Fruit fly (Drosophila melanogaster) whole organism, embryonic: ENCODE data around the gene Aatf.

Experiments
- Abd-B ChIP-seq: fragments of 200-800 bp; sonication (Bioruptor generic); optimal IDR thresholded peaks from 2 replicates; lab custom pipeline; 2018; ENCODE audit warnings: missing biosample characterization, mild to moderate bottlenecking, missing genetic modification characterization, moderate library complexity
- Bteb2 ChIP-seq: fragments of 200-800 bp; sonication (Bioruptor generic); optimal IDR thresholded peaks from 2 replicates; lab custom pipeline; 2016; ENCODE audit warnings: missing biosample characterization, missing genetic modification characterization
- CG10209 ChIP-seq: fragments of 200-800 bp; sonication (Bioruptor generic); optimal IDR thresholded peaks from 3 replicates; lab custom pipeline; 2017; ENCODE audit warnings: missing biosample characterization, mild to moderate bottlenecking, missing genetic modification characterization, missing genetic modification reagents
- CG10321 ChIP-seq: fragments of 200-800 bp; sonication (Bioruptor generic); IDR thresholded peaks from 2 replicates; pipeline ENCODE4 v1.3.6; 2022; ENCODE audit warnings: missing biosample characterization, missing genetic modification characterization
- CG10654 ChIP-seq: fragments of 200-800 bp; sonication (Bioruptor generic); optimal IDR thresholded peaks from 2 replicates; lab custom pipeline; 2016; ENCODE audit warnings: missing biosample characterization, missing genetic modification characterization
- CG11398 ChIP-seq: fragments of 200-800 bp; sonication (Bioruptor generic); optimal IDR thresholded peaks from 2 replicates; lab custom pipeline; 2016; ENCODE audit warnings: missing biosample characterization, missing genetic modification characterization
- CG13296 ChIP-seq: fragments of 200-800 bp; sonication (Bioruptor generic); optimal IDR thresholded peaks from 3 replicates; lab custom pipeline; 2018; ENCODE audit warnings: missing biosample characterization, mild to moderate bottlenecking, missing genetic modification characterization
- CG14860 ChIP-seq: fragments of 200-800 bp; sonication (Bioruptor generic); IDR thresholded peaks from 3 replicates; pipeline ENCODE4 v1.3.6; 2022; ENCODE audit warnings: missing biosample characterization, missing genetic modification characterization; ENCODE audit not compliant: partially characterized antibody
- CG15269 ChIP-seq: fragments of 200-800 bp; sonication (Bioruptor generic); optimal IDR thresholded peaks from 2 replicates; lab custom pipeline; 2018; ENCODE audit warnings: missing biosample characterization, mild to moderate bottlenecking, missing genetic modification characterization, moderate library complexity
- CG16863 ChIP-seq: fragments of 200-800 bp; sonication (Bioruptor generic); optimal IDR thresholded peaks from 3 replicates; lab custom pipeline; 2016; ENCODE audit warnings: missing biosample characterization, missing genetic modification characterization
- CG17912 ChIP-seq: fragments of 200-800 bp; sonication (Bioruptor generic); optimal IDR thresholded peaks from 2 replicates; lab custom pipeline; 2018; ENCODE audit warnings: missing biosample characterization, mild to moderate bottlenecking, missing genetic modification characterization
- CG3847 ChIP-seq: fragments of 200-800 bp; sonication (Bioruptor generic); IDR thresholded peaks from 2 replicates; pipeline ENCODE4 v1.3.6; 2022; ENCODE audit warnings: missing biosample characterization, missing genetic modification characterization
- CG3995 ChIP-seq: fragments of 200-800 bp; sonication (Bioruptor generic); optimal IDR thresholded peaks from 3 replicates; lab custom pipeline; 2016; ENCODE audit warnings: missing biosample characterization, missing genetic modification characterization
- CG5180 ChIP-seq: fragments of 200-800 bp; sonication (Bioruptor generic); optimal IDR thresholded peaks from 3 replicates; lab custom pipeline; 2017; ENCODE audit warnings: missing biosample characterization, missing genetic modification characterization, mild to moderate bottlenecking, moderate library complexity, missing genetic modification reagents
- CG6765 ChIP-seq: fragments of 200-800 bp; sonication (Bioruptor generic); optimal IDR thresholded peaks from 3 replicates; lab custom pipeline; 2017; ENCODE audit warnings: missing biosample characterization, mild to moderate bottlenecking, missing genetic modification characterization
- CG7556 ChIP-seq: fragments of 200-800 bp; sonication (Bioruptor generic); optimal IDR thresholded peaks from 2 replicates; lab custom pipeline; 2017; ENCODE audit warnings: missing biosample characterization, mild to moderate bottlenecking, missing genetic modification characterization
- CG7963 ChIP-seq: fragments of 200-800 bp; sonication (Bioruptor generic); IDR thresholded peaks from 3 replicates; pipeline ENCODE4 v1.3.6; 2022; ENCODE audit warnings: missing biosample characterization, missing genetic modification characterization; ENCODE audit not compliant: partially characterized antibody
- Deaf1 ChIP-seq: fragments of 200-800 bp; optimal IDR thresholded peaks from 3 replicates; lab custom pipeline; 2019; ENCODE audit warnings: missing biosample characterization, mild to moderate bottlenecking, missing genetic modification characterization, moderate library complexity
- Dref ChIP-seq: fragments of 200-800 bp; sonication (Bioruptor generic); IDR thresholded peaks from 2 replicates; pipeline ENCODE4 v1.3.6; 2022; ENCODE audit warnings: missing biosample characterization, missing genetic modification characterization
- Fer3 ChIP-seq: fragments of 200-800 bp; sonication (Bioruptor generic); optimal IDR thresholded peaks from 2 replicates; lab custom pipeline; 2018; ENCODE audit warnings: missing biosample characterization, mild to moderate bottlenecking, missing genetic modification characterization, moderate library complexity
- HLH3B ChIP-seq: fragments of 200-800 bp; sonication (Bioruptor generic); IDR thresholded peaks from 2 replicates; pipeline ENCODE4 v1.3.6; 2022; ENCODE audit warnings: missing biosample characterization, missing genetic modification characterization
- Hsf ChIP-seq: fragments of 200-800 bp; sonication (Bioruptor generic); optimal IDR thresholded peaks from 3 replicates; lab custom pipeline; 2016; ENCODE audit warnings: missing biosample characterization, missing genetic modification characterization
- NK7.1 ChIP-seq: fragments of 200-800 bp; sonication (Bioruptor generic); optimal IDR thresholded peaks from 3 replicates; lab custom pipeline; 2016; ENCODE audit warnings: missing biosample characterization, missing genetic modification characterization
- Pdp1 ChIP-seq, 2 experiments: fragments of 200-800 bp; sonication (Bioruptor generic); optimal IDR thresholded peaks; 3 replicates each; lab custom pipeline; 2016; ENCODE audit warnings: missing biosample characterization in 2 of 2, missing genetic modification characterization in 2 of 2, mild to moderate bottlenecking in 1 of 2, moderate library complexity in 1 of 2
- Sin3A ChIP-seq: fragments of >200 bp; optimal IDR thresholded peaks from 2 replicates; lab custom pipeline; 2018
- Sry-δ ChIP-seq: fragments of 200-800 bp; sonication (Bioruptor generic); optimal IDR thresholded peaks from 2 replicates; lab custom pipeline; 2016; ENCODE audit warnings: missing biosample characterization, missing genetic modification characterization
- TFAM ChIP-seq: fragments of 200-800 bp; sonication (Bioruptor generic); optimal IDR thresholded peaks from 2 replicates; lab custom pipeline; 2017; ENCODE audit warnings: missing biosample characterization, missing genetic modification characterization, inconsistent platforms
- Taf1 ChIP-seq: fragments of 200-800 bp; sonication (Bioruptor generic); IDR thresholded peaks from 2 replicates; pipeline ENCODE4 v1.3.6; 2022; ENCODE audit warnings: missing biosample characterization, missing genetic modification characterization
- ac ChIP-seq: fragments of 200-800 bp; sonication (Bioruptor generic); optimal IDR thresholded peaks from 3 replicates; lab custom pipeline; 2017; ENCODE audit warnings: missing biosample characterization, mild to moderate bottlenecking, missing genetic modification characterization
- bigmax ChIP-seq: fragments of 200-800 bp; sonication (Bioruptor generic); optimal IDR thresholded peaks from 2 replicates; lab custom pipeline; 2018; ENCODE audit warnings: missing biosample characterization, mild to moderate bottlenecking, missing genetic modification characterization
- corto ChIP-seq: fragments of 200-800 bp; sonication (Bioruptor generic); optimal IDR thresholded peaks from 2 replicates; lab custom pipeline; 2016; ENCODE audit warnings: missing biosample characterization, mild to moderate bottlenecking, missing genetic modification characterization, moderate library complexity
- crp ChIP-seq, 2 experiments: fragments of 200-800 bp; sonication (Bioruptor generic); optimal IDR thresholded peaks; 2 replicates in 1 of 2; 3 replicates in 1 of 2; lab custom pipeline; 2017; ENCODE audit warnings: missing biosample characterization in 2 of 2, missing genetic modification characterization in 2 of 2, mild to moderate bottlenecking in 1 of 2, moderate library complexity in 1 of 2
- dati ChIP-seq: fragments of 200-800 bp; sonication (Bioruptor generic); IDR thresholded peaks from 2 replicates; pipeline ENCODE4 v1.3.6; 2022; ENCODE audit warnings: missing biosample characterization, missing genetic modification characterization
- fd96Cb ChIP-seq: fragments of 200-800 bp; sonication (Bioruptor generic); optimal IDR thresholded peaks from 2 replicates; lab custom pipeline; 2018; ENCODE audit warnings: missing biosample characterization, mild to moderate bottlenecking, missing genetic modification characterization, moderate library complexity
- gem ChIP-seq: fragments of 200-800 bp; sonication (Bioruptor generic); optimal IDR thresholded peaks from 2 replicates; lab custom pipeline; 2019; ENCODE audit warnings: missing biosample characterization, mild to moderate bottlenecking, missing genetic modification characterization, moderate library complexity
- grn ChIP-seq: fragments of 200-800 bp; sonication (Bioruptor generic); optimal IDR thresholded peaks from 3 replicates; lab custom pipeline; 2017; ENCODE audit warnings: missing biosample characterization, missing genetic modification characterization
- jumu ChIP-seq: fragments of 200-800 bp; sonication (Bioruptor generic); optimal IDR thresholded peaks from 3 replicates; lab custom pipeline; 2016; ENCODE audit warnings: missing biosample characterization, missing genetic modification characterization
- nerfin-2 ChIP-seq: fragments of 200-800 bp; sonication (Bioruptor generic); IDR thresholded peaks from 2 replicates; pipeline ENCODE4 v1.3.6; 2022; ENCODE audit warnings: missing biosample characterization, missing genetic modification characterization; ENCODE audit not compliant: partially characterized antibody
- p53 ChIP-seq: fragments of 200-800 bp; sonication (Bioruptor generic); optimal IDR thresholded peaks from 2 replicates; lab custom pipeline; 2016; ENCODE audit warnings: missing biosample characterization, missing genetic modification characterization
- pfk ChIP-seq: fragments of 200-800 bp; sonication (Bioruptor generic); optimal IDR thresholded peaks from 2 replicates; lab custom pipeline; 2018; ENCODE audit warnings: missing biosample characterization, mild to moderate bottlenecking, missing genetic modification characterization, moderate library complexity
- repo ChIP-seq: fragments of 200-800 bp; sonication (Bioruptor generic); optimal IDR thresholded peaks from 2 replicates; lab custom pipeline; 2016; ENCODE audit warnings: missing biosample characterization, missing genetic modification characterization
- rib ChIP-seq: fragments of 200-800 bp; sonication (Bioruptor generic); IDR thresholded peaks from 2 replicates; pipeline ENCODE4 v1.3.6; 2022; ENCODE audit warnings: missing biosample characterization, missing genetic modification characterization
- sim ChIP-seq: fragments of 200-800 bp; sonication (Bioruptor generic); IDR thresholded peaks from 2 replicates; pipeline ENCODE4 v1.3.6; 2022; ENCODE audit warnings: missing biosample characterization, missing genetic modification characterization
- slp2 ChIP-seq: fragments of 200-800 bp; sonication (Bioruptor generic); optimal IDR thresholded peaks from 2 replicates; lab custom pipeline; 2016; ENCODE audit warnings: missing biosample characterization, missing genetic modification characterization
- tll ChIP-seq, 2 experiments: fragments of 200-800 bp in 1 of 2; fragments of >200 bp in 1 of 2; sonication (Bioruptor generic) in 1 of 2; optimal IDR thresholded peaks; 2 replicates each; lab custom pipeline; 2017 to 2019; ENCODE audit warnings: missing biosample characterization in 2 of 2, missing genetic modification characterization in 2 of 2, mild to moderate bottlenecking in 1 of 2, moderate library complexity in 1 of 2
- ttk ChIP-seq: fragments of 200-800 bp; sonication (Bioruptor generic); IDR thresholded peaks from 2 replicates; pipeline ENCODE4 v2.1.2; 2022; ENCODE audit warnings: missing biosample characterization, missing genetic modification characterization
- unpg ChIP-seq: fragments of 200-800 bp; sonication (Bioruptor generic); optimal IDR thresholded peaks from 3 replicates; lab custom pipeline; 2018; ENCODE audit warnings: missing biosample characterization, mild to moderate bottlenecking, missing genetic modification characterization, moderate library complexity
- vfl ChIP-seq: fragments of 200-800 bp; sonication (Bioruptor generic); optimal IDR thresholded peaks from 2 replicates; lab custom pipeline; 2016; ENCODE audit warnings: missing biosample characterization, missing genetic modification characterization
- zf30C ChIP-seq: fragments of 200-800 bp; sonication (Bioruptor generic); optimal IDR thresholded peaks from 3 replicates; lab custom pipeline; 2018; ENCODE audit warnings: missing biosample characterization, mild to moderate bottlenecking, missing genetic modification characterization
- zfh2 ChIP-seq: fragments of 200-800 bp; sonication (Bioruptor generic); optimal IDR thresholded peaks from 2 replicates; lab custom pipeline; 2016; ENCODE audit warnings: missing biosample characterization, missing genetic modification characterization

Gene Aatf

dm6 chr2L:6708997-6709662 is 8.3 kb upstream of the Aatf start, which contains the start of gene Tsp (continued):
- no peak for TF ChIP-seq Sry-δ (GFP tag; lab: Kevin White, UChicago)
- no peak for TF ChIP-seq CG3995 (GFP tag; lab: Kevin White, UChicago)
- TF ChIP-seq Dref (GFP tag; lab: Robert Waterston, UW): no peak
- no peak for TF ChIP-seq rib (GFP tag; lab: Robert Waterston, UW)
- no peak for TF ChIP-seq NK7.1 (GFP tag; lab: Kevin White, UChicago)
- no peak for TF ChIP-seq CG10654 (GFP tag; lab: Kevin White, UChicago)
- no peak for TF ChIP-seq fd96Cb (tag; lab: Kevin White, UChicago)
- TF ChIP-seq Pdp1 (GFP tag; optimal IDR thresholded peaks at IDR 0.05; lab: Kevin White, UChicago): peak in 1 of 2 experiments; percentile 54
- TF ChIP-seq CG11398: no peak
- no peak for TF ChIP-seq zfh2 (GFP tag; lab: Kevin White, UChicago)
- no peak for TF ChIP-seq Sin3A
- TF ChIP-seq Taf1 (GFP tag; lab: Robert Waterston, UW): no peak
- no peak for TF ChIP-seq ac (GFP tag; lab: Kevin White, UChicago)
- TF ChIP-seq crp (GFP tag; optimal IDR thresholded peaks at IDR 0.05; lab: Kevin White, UChicago): no peak
- TF ChIP-seq CG3847: no peak
- no peak for TF ChIP-seq slp2 (GFP tag; lab: Kevin White, UChicago)
- no peak for TF ChIP-seq CG17912 (GFP tag; lab: Kevin White, UChicago)
- no peak for TF ChIP-seq TFAM
- no peak for TF ChIP-seq dati
- TF ChIP-seq tll (GFP tag; optimal IDR thresholded peaks at IDR 0.05; lab: Kevin White, UChicago): no peak
- no peak for TF ChIP-seq Abd-B (GFP tag; lab: Kevin White, UChicago)
- TF ChIP-seq nerfin-2 (GFP tag; lab: Robert Waterston, UW): no peak
- no peak for TF ChIP-seq bigmax (GFP tag; lab: Kevin White, UChicago)
- no peak for TF ChIP-seq vfl
- TF ChIP-seq Bteb2 (GFP tag; lab: Kevin White, UChicago): no peak
- no peak for TF ChIP-seq CG6765 (GFP tag; lab: Kevin White, UChicago)
- peak; percentile 26 for TF ChIP-seq gem (tag; lab: Kevin White, UChicago)
- TF ChIP-seq zf30C: no peak
- TF ChIP-seq ttk (GFP tag; lab: Robert Waterston, UW): no peak
- no peak for TF ChIP-seq CG10209
- TF ChIP-seq repo (GFP tag; lab: Kevin White, UChicago): no peak
- TF ChIP-seq CG5180 (GFP tag; lab: Kevin White, UChicago): peak; percentile 59
- TF ChIP-seq CG7556 (GFP tag; lab: Kevin White, UChicago): no peak
- no peak for TF ChIP-seq sim (GFP tag; lab: Robert Waterston, UW)
- TF ChIP-seq corto: no peak
- TF ChIP-seq CG16863 (GFP tag; lab: Kevin White, UChicago): no peak
- TF ChIP-seq Hsf (GFP tag; lab: Kevin White, UChicago): no peak
- no peak for TF ChIP-seq CG13296 (GFP tag; lab: Kevin White, UChicago)
- TF ChIP-seq pfk (GFP tag; lab: Kevin White, UChicago): no peak
- peak; percentile 55 for TF ChIP-seq grn (GFP tag; lab: Kevin White, UChicago)
- no peak for TF ChIP-seq CG15269
- no peak for TF ChIP-seq CG7963 (GFP tag; lab: Robert Waterston, UW)
- no peak for TF ChIP-seq CG10321 (GFP tag; lab: Robert Waterston, UW)
- TF ChIP-seq jumu (GFP tag; lab: Kevin White, UChicago): no peak
- peak; percentile 4 for TF ChIP-seq Deaf1
- TF ChIP-seq unpg: peak; percentile 0
- no peak for TF ChIP-seq CG14860 (GFP tag; lab: Robert Waterston, UW)
- no peak for TF ChIP-seq HLH3B (GFP tag; lab: Robert Waterston, UW)
- TF ChIP-seq Fer3 (tag; lab: Kevin White, UChicago): no peak
- TF ChIP-seq p53 (GFP tag; lab: Kevin White, UChicago): no peak
